Fruit fly (Drosophila melanogaster): ENCODE data around the gene CG44422.

Gene CG44422

dm6 chrX:11325175-11325768 lies 22.7 kb upstream of the CG44422 start, which contains the start of gene Gapvd1:
Gapvd1 (plus strand) TSS chrX:11325385.
- TF ChIP-seq foxo (GFP tag; optimal IDR thresholded peaks at IDR 0.05) (no peak), Rel (GFP tag; optimal IDR thresholded peaks at IDR 0.05) (no peak), Rel (tag; optimal IDR thresholded peaks at IDR 0.05) (no peak), Vsx2 (GFP tag; optimal IDR thresholded peaks at IDR 0.05; ENCODE audit: partially characterized antibody) (no peak), jim (GFP tag; optimal IDR thresholded peaks at IDR 0.05) (no peak), woc (GFP tag; optimal IDR thresholded peaks at IDR 0.05) (no peak), dl (GFP tag; optimal IDR thresholded peaks at IDR 0.05; ENCODE audit: insufficient read depth in 1 of 2, partially characterized antibody in 2 of 2) (no peak), dmrt93B (GFP tag; optimal IDR thresholded peaks at IDR 0.05) (no peak), Dif (GFP tag; optimal IDR thresholded peaks at IDR 0.05; ENCODE audit: partially characterized antibody) (no peak), OdsH (GFP tag; optimal IDR thresholded peaks at IDR 0.05) (no peak), brk (GFP tag; optimal IDR thresholded peaks at IDR 0.05) (no peak), Hr78 (GFP tag; optimal IDR thresholded peaks at IDR 0.05) (no peak), sv (GFP tag; optimal IDR thresholded peaks at IDR 0.05) (no peak), Abd-B (GFP tag; optimal IDR thresholded peaks at IDR 0.05) (no peak), Mio (GFP tag; optimal IDR thresholded peaks at IDR 0.05) (no peak), Hr83 (GFP tag; optimal IDR thresholded peaks at IDR 0.05; ENCODE audit: poor library complexity, severe bottlenecking) (no peak), Dfd (GFP tag; optimal IDR thresholded peaks at IDR 0.05) (no peak), N (GFP tag; optimal IDR thresholded peaks at IDR 0.05) (no peak), ey (GFP tag; optimal IDR thresholded peaks at IDR 0.05) (no peak), usp (GFP tag; optimal IDR thresholded peaks at IDR 0.05) (no peak), Hnf4 (GFP tag; optimal IDR thresholded peaks at IDR 0.05) (peak; percentile 55), CG9705 (GFP tag; optimal IDR thresholded peaks at IDR 0.05) (no peak), lola (GFP tag; optimal IDR thresholded peaks at IDR 0.05) (no peak), GATAd (GFP tag; optimal IDR thresholded peaks at IDR 0.05) (no peak), br (GFP tag; optimal IDR thresholded peaks at IDR 0.05) (peak; percentile 3), HLH106 (tag; optimal IDR thresholded peaks at IDR 0.05) (no peak), CG32264 (GFP tag; optimal IDR thresholded peaks at IDR 0.05) (no peak), pan (optimal IDR thresholded peaks at IDR 0.05) (no peak), h (GFP tag; optimal IDR thresholded peaks at IDR 0.05) (peak; percentile 26), Jra (GFP tag; optimal IDR thresholded peaks at IDR 0.05) (peak; percentile 26), sage (GFP tag; optimal IDR thresholded peaks at IDR 0.05) (no peak), psq (GFP tag; optimal IDR thresholded peaks at IDR 0.05) (no peak), Myc (optimal IDR thresholded peaks at IDR 0.05) (no peak), tai (GFP tag; optimal IDR thresholded peaks at IDR 0.05) (no peak), CrebA (GFP tag; optimal IDR thresholded peaks at IDR 0.05; ENCODE audit: borderline replicate concordance) (no peak), rgr (GFP tag; optimal IDR thresholded peaks at IDR 0.05) (no peak), fru (GFP tag; optimal IDR thresholded peaks at IDR 0.05) (peak; percentile 8), dsf (GFP tag; optimal IDR thresholded peaks at IDR 0.05; ENCODE audit: borderline replicate concordance) (no peak), Sp1 (GFP tag; optimal IDR thresholded peaks at IDR 0.05) (no peak)

dm6 chrX:11322659-11323058 lies 20.1 kb upstream of the CG44422 start:
- no peak for TF ChIP-seq rgr (GFP tag; optimal IDR thresholded peaks at IDR 0.05)
- no peak for TF ChIP-seq Rel (GFP tag; optimal IDR thresholded peaks at IDR 0.05)
- TF ChIP-seq Rel (tag; optimal IDR thresholded peaks at IDR 0.05), result no peak
- no peak for TF ChIP-seq fru (GFP tag; optimal IDR thresholded peaks at IDR 0.05)
- no peak for TF ChIP-seq Myc (optimal IDR thresholded peaks at IDR 0.05)
- no peak for TF ChIP-seq CrebA (GFP tag; optimal IDR thresholded peaks at IDR 0.05; ENCODE audit: borderline replicate concordance)
- no peak for TF ChIP-seq pan (optimal IDR thresholded peaks at IDR 0.05)
- no peak for TF ChIP-seq usp (GFP tag; optimal IDR thresholded peaks at IDR 0.05)
- TF ChIP-seq br (GFP tag; optimal IDR thresholded peaks at IDR 0.05), result no peak
- no peak for TF ChIP-seq CG32264 (GFP tag; optimal IDR thresholded peaks at IDR 0.05)
- TF ChIP-seq sage (GFP tag; optimal IDR thresholded peaks at IDR 0.05), result no peak
- TF ChIP-seq dsf (GFP tag; optimal IDR thresholded peaks at IDR 0.05; ENCODE audit: borderline replicate concordance), result no peak
- no peak for TF ChIP-seq Dfd (GFP tag; optimal IDR thresholded peaks at IDR 0.05)
- TF ChIP-seq HLH106 (tag; optimal IDR thresholded peaks at IDR 0.05), result no peak
- no peak for TF ChIP-seq psq (GFP tag; optimal IDR thresholded peaks at IDR 0.05)
- no peak for TF ChIP-seq OdsH (GFP tag; optimal IDR thresholded peaks at IDR 0.05)
- no peak for TF ChIP-seq woc (GFP tag; optimal IDR thresholded peaks at IDR 0.05)
- TF ChIP-seq Jra (GFP tag; optimal IDR thresholded peaks at IDR 0.05), result no peak
- TF ChIP-seq brk (GFP tag; optimal IDR thresholded peaks at IDR 0.05), result no peak
- TF ChIP-seq N (GFP tag; optimal IDR thresholded peaks at IDR 0.05), result no peak

Measured in whole organism, wandering third instar larva.